Worm (Caenorhabditis elegans) whole organism, L4/young adult: ENCODE results near the gene twk-9.
"Not testable (repeated sequence)": the region's sequence is repeated elsewhere in the genome, so short reads cannot be mapped to it uniquely, and the experiment has no call there.

ENCODE experiments used
- W03F9.2 ChIP-seq: fragments of 150-350 bp; optimal IDR thresholded peaks from 2 replicates; lab custom pipeline; 2014; ENCODE audit warnings: missing biosample characterization, missing genetic modification characterization
- dao-5 ChIP-seq: sonication (generic microtip); optimal IDR thresholded peaks from 2 replicates; lab custom pipeline; 2016; ENCODE audit warnings: missing genotype, missing genetic modification characterization, moderate library complexity, missing compliant biosample characterization
- him-1 ChIP-seq: sonication (generic microtip); optimal IDR thresholded peaks from 2 replicates; lab custom pipeline; 2016; ENCODE audit warnings: missing genotype, missing genetic modification reagents, missing genetic modification characterization, missing compliant biosample characterization

Gene twk-9

ce11 chrIV:9672434-9672833 is 20.5 kb upstream of the twk-9 start:
- TF ChIP-seq dao-5 (tag; lab: Kevin White, UChicago) (no peak), W03F9.2 (no peak), him-1 (tag; lab: Kevin White, UChicago) (no peak)

ce11 chrIV:9673206-9673605 is 19.8 kb upstream of the twk-9 start:
- TF ChIP-seq dao-5 (tag; lab: Kevin White, UChicago): no peak
- no peak for TF ChIP-seq W03F9.2
- TF ChIP-seq him-1 (tag; lab: Kevin White, UChicago): no peak

ce11 chrIV:9673683-9674336 is 19.2 kb upstream of the twk-9 start:
- TF ChIP-seq dao-5 (tag; lab: Kevin White, UChicago) (no peak), W03F9.2 (no peak), him-1 (tag; lab: Kevin White, UChicago) (no peak)

DNA sequence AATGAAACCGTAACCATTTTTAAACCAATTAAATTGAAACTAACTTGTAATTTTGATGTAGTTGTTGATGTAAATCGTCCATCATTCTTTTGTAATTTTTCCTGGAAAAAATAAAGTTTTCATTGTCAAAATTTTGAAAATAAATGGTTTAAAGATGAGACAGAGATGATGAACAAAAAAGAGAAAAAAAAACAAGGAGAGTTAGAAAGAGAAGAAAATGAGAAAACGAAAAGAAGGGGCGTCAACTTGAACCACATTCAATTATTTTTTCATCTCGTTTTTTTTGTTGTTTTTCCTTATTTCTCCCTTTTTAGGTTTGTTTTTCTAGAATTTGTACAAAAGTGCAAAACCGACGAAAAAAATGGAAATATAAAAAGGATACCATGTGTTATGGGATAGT is 17.4 kb upstream of the twk-9 start, which contains the start of gene nhr-34:
Gene nhr-34 (minus strand): TSS at position 101 of the 400 bp plus-strand sequence.
- TF ChIP-seq him-1 (tag; lab: Kevin White, UChicago) (no peak), W03F9.2 (no peak), dao-5 (tag; lab: Kevin White, UChicago) (no peak)

DNA sequence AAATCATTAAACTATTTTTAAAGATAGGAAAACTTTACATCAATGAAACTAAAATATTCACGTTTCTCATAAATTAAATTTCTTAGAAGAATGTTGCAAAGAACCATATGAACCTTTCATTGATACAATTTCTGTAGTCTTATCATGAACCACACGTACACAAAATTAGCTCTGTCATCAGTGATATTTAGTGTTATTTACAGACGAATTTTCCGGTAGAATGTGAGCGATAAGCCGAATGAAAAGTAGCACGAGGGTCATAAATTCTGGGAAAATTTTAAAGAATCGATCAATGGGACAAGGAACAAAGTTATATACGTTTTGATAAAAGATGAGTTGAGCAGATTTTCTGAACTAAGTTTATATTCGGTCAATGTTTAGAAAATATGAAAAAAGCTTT is 16.4 kb upstream of the twk-9 start:
- TF ChIP-seq him-1 (tag; lab: Kevin White, UChicago) (no peak), W03F9.2 (no peak), dao-5 (tag; lab: Kevin White, UChicago) (no peak)

DNA sequence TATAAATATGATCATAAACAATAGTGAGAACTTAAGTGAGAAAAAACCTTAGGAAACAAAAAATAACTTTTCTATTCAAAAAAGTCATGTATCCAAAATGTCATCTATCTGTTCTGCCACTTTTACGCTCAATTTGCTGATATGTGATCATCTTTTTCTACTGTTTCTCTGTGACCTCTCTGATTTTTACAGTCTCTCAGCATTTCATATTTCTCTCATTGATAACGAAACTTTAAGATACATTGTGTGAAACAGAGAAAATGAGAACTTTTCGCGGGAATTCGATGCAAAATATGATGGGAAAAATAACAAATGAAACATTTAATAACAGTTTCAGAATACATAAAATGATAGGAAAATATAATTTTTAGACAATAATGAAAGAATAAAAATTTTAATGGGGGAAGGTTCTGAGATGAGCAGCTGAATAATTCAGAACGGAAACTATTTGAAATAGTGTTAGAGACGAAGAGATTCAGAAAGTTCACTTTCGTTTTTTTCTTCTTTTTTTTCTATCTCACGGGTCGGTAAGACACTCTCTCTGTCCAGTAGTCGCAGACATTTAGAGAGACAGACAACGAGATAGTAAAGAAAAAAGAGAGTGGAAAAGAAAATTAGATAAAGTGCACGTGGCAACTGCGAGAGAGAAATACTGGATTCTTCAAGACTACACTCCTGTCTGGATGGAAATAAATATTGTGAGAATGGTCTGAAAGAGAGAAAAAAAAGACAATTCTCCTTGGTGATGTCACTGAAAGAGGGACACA is 15.6 kb upstream of the twk-9 start:
- TF ChIP-seq dao-5 (tag; lab: Kevin White, UChicago) (no peak), W03F9.2 (peak; percentile 49), him-1 (tag; lab: Kevin White, UChicago) (peak; percentile 1)

- TF ChIP-seq W03F9.2 (no peak), dao-5 (tag; lab: Kevin White, UChicago) (no peak), him-1 (tag; lab: Kevin White, UChicago) (no peak)
Observed at ce11 chrIV:9678007-9678406, 15.0 kb upstream of the twk-9 start.

DNA sequence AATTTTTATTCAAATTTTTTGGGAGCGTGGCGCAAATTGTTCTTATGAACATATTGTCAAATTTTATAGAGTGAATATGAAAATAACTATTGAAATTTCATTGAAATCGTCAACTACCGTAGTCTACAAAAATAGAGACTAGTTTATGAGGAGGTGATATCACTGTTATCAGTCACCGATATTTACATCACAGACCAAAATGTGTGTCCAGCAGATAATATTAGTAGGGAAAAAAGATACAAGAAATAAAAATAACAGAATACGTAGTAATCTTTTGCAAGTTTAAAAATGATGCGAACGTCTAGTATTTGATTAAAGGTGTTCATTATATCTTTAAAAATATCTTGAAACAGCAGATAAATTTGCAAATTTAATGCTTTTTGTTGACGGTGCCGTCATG is 13.7 kb upstream of the twk-9 start:
- TF ChIP-seq dao-5 (tag; lab: Kevin White, UChicago): no peak
- TF ChIP-seq W03F9.2: no peak
- TF ChIP-seq him-1 (tag; lab: Kevin White, UChicago): no peak

- TF ChIP-seq W03F9.2 (no peak), dao-5 (tag; lab: Kevin White, UChicago) (no peak), him-1 (tag; lab: Kevin White, UChicago) (no peak)
Observed at ce11 chrIV:9680841-9681240, 12.1 kb upstream of the twk-9 start, which contains the start of gene ins-8. ins-8 (minus strand) TSS chrIV:9680941.

DNA sequence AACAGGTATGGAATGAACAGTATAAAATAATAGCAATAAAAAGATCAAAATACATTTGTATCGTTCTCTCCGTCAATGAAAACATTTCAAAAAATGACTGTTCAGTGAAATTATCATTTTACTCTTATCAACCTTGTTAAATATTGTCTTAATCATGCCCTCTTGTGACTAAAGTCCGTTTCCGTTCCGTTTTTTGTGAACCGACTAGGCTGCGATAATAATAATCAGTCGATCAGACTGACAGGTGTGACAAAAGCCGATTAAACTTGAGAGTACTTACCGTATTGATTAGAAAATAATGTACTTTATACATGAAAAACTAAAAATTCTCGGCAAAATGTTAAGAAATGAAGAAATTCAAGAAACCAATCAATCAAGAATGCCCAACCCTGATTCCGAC is 10.5 kb upstream of the twk-9 start, which contains the start of gene ins-7:
Gene ins-7 (minus strand): TSS at position 332 of the 400 bp plus-strand sequence.
- no peak for TF ChIP-seq W03F9.2
- no peak for TF ChIP-seq him-1 (tag; lab: Kevin White, UChicago)
- TF ChIP-seq dao-5 (tag; lab: Kevin White, UChicago): no peak

ce11 chrIV:9683433-9683832 is 9.5 kb upstream of the twk-9 start, which contains the start of the genes htas-1 and ZK1251.3:
htas-1 (minus strand) TSS chrIV:9683533.
ZK1251.3 (plus strand) TSS chrIV:9683658.
- TF ChIP-seq W03F9.2 (no peak), dao-5 (tag; lab: Kevin White, UChicago) (no peak), him-1 (tag; lab: Kevin White, UChicago) (no peak)

- not testable (repeated sequence) for TF ChIP-seq W03F9.2; dao-5 (tag; lab: Kevin White, UChicago); him-1 (tag; lab: Kevin White, UChicago)
Observed at ce11 chrIV:9688715-9689114, 4.3 kb upstream of the twk-9 start, which contains the start of gene msp-76. msp-76 (plus strand) TSS chrIV:9689015.

DNA sequence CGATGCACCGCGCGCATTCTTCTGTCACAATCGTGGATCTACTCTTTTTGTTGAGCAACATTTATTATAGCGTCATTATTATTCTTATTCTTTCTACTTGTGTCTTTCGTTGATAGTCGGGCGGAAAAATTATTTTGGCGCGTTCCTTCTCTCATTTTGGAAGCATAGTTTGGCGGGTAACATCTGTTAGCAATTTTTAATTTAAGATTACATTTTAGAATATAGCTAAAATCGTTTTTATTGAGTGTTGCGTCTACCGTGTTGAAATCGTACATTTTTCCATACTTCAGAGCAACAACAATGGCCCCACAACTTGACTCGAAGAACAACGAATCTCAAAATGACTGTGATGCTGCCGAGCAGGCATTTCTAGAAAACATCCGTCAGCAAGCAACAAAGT is 2.3 kb upstream of the twk-9 start, which contains the start of gene sdz-36:
Gene sdz-36 (plus strand): TSS at position 301 of the 400 bp plus-strand sequence.
- TF ChIP-seq dao-5 (tag; lab: Kevin White, UChicago) (no peak), him-1 (tag; lab: Kevin White, UChicago) (no peak), W03F9.2 (no peak)

- TF ChIP-seq dao-5 (tag; lab: Kevin White, UChicago) (no peak), W03F9.2 (no peak), him-1 (tag; lab: Kevin White, UChicago) (no peak)
Observed at ce11 chrIV:9696513-9696912, 3.5 kb downstream of the twk-9 start.
